Fruit fly (Drosophila melanogaster): Measurements from ENCODE around the gene Cpr73D.

The Cpr73D gene

DNA sequence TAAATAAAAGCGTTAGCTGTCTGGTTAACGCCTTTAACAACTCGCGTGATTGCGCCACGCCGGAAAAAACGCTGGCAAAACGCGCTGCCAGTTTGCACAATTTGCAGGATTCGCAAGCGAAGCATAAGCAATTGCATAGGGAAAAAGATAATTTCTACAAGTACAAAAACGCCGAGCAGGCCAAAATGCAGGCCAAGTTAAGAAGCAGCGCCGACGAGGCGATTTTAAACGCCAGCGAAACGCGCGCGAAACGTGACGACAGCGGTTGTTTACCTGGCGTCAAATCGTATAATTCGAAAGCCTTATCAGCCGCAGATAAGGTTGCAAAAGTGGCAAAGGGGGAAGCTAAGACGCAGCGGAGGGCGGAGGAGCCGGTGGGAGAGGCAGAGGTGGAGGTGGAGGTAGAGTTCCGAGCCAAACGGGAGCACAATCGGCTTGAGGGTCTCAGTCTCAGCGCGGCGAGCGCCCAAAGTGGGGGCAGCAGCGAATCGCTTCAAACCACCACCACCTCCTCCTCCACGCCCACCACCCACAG lies 23.7 kb upstream of the Cpr73D start:
- TF ChIP-seq foxo (GFP tag; optimal IDR thresholded peaks at IDR 0.05) (peak in 1 of 2 experiments; percentile 35), Rel (GFP tag; optimal IDR thresholded peaks at IDR 0.05) (no peak), Rel (tag; optimal IDR thresholded peaks at IDR 0.05) (peak; percentile 35), Myc (optimal IDR thresholded peaks at IDR 0.05) (peak; percentile 81), rgr (GFP tag; optimal IDR thresholded peaks at IDR 0.05) (peak; percentile 12), h (GFP tag; optimal IDR thresholded peaks at IDR 0.05) (peak; percentile 73), OdsH (GFP tag; optimal IDR thresholded peaks at IDR 0.05) (peak; percentile 3), dl (GFP tag; optimal IDR thresholded peaks at IDR 0.05; ENCODE audit: insufficient read depth in 1 of 2, partially characterized antibody in 2 of 2) (no peak), br (GFP tag; optimal IDR thresholded peaks at IDR 0.05) (peak; percentile 51), Hr83 (GFP tag; optimal IDR thresholded peaks at IDR 0.05; ENCODE audit: poor library complexity, severe bottlenecking) (no peak), HLH106 (tag; optimal IDR thresholded peaks at IDR 0.05) (no peak), Sp1 (GFP tag; optimal IDR thresholded peaks at IDR 0.05) (peak; percentile 20)

- TF ChIP-seq psq (GFP tag; optimal IDR thresholded peaks at IDR 0.05) = no peak
- no peak for TF ChIP-seq GATAd (GFP tag; optimal IDR thresholded peaks at IDR 0.05)
- no peak for TF ChIP-seq Sp1 (GFP tag; optimal IDR thresholded peaks at IDR 0.05)
- no peak for TF ChIP-seq Hr83 (GFP tag; optimal IDR thresholded peaks at IDR 0.05; ENCODE audit: poor library complexity, severe bottlenecking)
- no peak for TF ChIP-seq CG9705 (GFP tag; optimal IDR thresholded peaks at IDR 0.05)
- TF ChIP-seq Hr78 (GFP tag; optimal IDR thresholded peaks at IDR 0.05) = no peak
- no peak for TF ChIP-seq lola (GFP tag; optimal IDR thresholded peaks at IDR 0.05)
These were observed 20.9 kb upstream of the Cpr73D start for dm6 chr3L:16978406-16978805.

DNA sequence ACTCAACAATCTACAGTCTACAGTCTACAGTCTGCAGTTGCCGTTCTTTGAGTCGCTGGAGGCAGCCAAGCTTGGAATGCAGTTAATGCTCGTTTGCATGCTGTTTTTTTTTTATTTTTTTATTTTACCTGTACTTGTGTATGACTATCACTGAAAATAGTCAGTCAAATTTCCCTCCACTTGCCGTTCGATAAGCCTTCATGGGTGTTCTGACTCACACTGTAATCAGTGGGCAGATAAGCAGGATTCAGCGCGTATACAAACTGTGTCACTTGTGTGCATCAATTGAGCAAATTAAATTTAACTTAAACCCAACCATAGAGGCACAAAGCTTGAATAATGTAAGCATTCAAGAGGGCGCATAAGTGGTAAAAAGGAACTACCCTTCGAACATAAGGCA lies 19.8 kb upstream of the Cpr73D start:
- TF ChIP-seq fru (GFP tag; optimal IDR thresholded peaks at IDR 0.05) (no peak), Sp1 (GFP tag; optimal IDR thresholded peaks at IDR 0.05) (no peak), ey (GFP tag; optimal IDR thresholded peaks at IDR 0.05) (no peak), tai (GFP tag; optimal IDR thresholded peaks at IDR 0.05) (no peak), sage (GFP tag; optimal IDR thresholded peaks at IDR 0.05) (no peak), Myc (optimal IDR thresholded peaks at IDR 0.05) (no peak), h (GFP tag; optimal IDR thresholded peaks at IDR 0.05) (no peak), Rel (GFP tag; optimal IDR thresholded peaks at IDR 0.05) (no peak), Rel (tag; optimal IDR thresholded peaks at IDR 0.05) (no peak), rgr (GFP tag; optimal IDR thresholded peaks at IDR 0.05) (no peak), pan (optimal IDR thresholded peaks at IDR 0.05) (no peak), psq (GFP tag; optimal IDR thresholded peaks at IDR 0.05) (no peak)

dm6 chr3L:16975638-16976528 lies 18.4 kb upstream of the Cpr73D start:
- no peak for TF ChIP-seq dl (GFP tag; optimal IDR thresholded peaks at IDR 0.05; ENCODE audit: insufficient read depth in 1 of 2, partially characterized antibody in 2 of 2)
- TF ChIP-seq Abd-B (GFP tag; optimal IDR thresholded peaks at IDR 0.05) = no peak
- peak; percentile 18 for TF ChIP-seq Hr83 (GFP tag; optimal IDR thresholded peaks at IDR 0.05; ENCODE audit: poor library complexity, severe bottlenecking)
- peak; percentile 21 for TF ChIP-seq rgr (GFP tag; optimal IDR thresholded peaks at IDR 0.05)
- peak; percentile 80 for TF ChIP-seq psq (GFP tag; optimal IDR thresholded peaks at IDR 0.05)
- no peak for TF ChIP-seq GATAd (GFP tag; optimal IDR thresholded peaks at IDR 0.05)
- peak; percentile 43 for TF ChIP-seq h (GFP tag; optimal IDR thresholded peaks at IDR 0.05)
- TF ChIP-seq woc (GFP tag; optimal IDR thresholded peaks at IDR 0.05) = peak; percentile 69
- TF ChIP-seq CG32264 (GFP tag; optimal IDR thresholded peaks at IDR 0.05) = no peak
- no peak for TF ChIP-seq Mio (GFP tag; optimal IDR thresholded peaks at IDR 0.05)
- TF ChIP-seq Jra (GFP tag; optimal IDR thresholded peaks at IDR 0.05) = no peak
- TF ChIP-seq usp (GFP tag; optimal IDR thresholded peaks at IDR 0.05) = no peak
- peak; percentile 80 for TF ChIP-seq Dfd (GFP tag; optimal IDR thresholded peaks at IDR 0.05)
- TF ChIP-seq Hnf4 (GFP tag; optimal IDR thresholded peaks at IDR 0.05) = peak; percentile 27
- no peak for TF ChIP-seq Myc (optimal IDR thresholded peaks at IDR 0.05)
- TF ChIP-seq jim (GFP tag; optimal IDR thresholded peaks at IDR 0.05) = no peak
- peak; percentile 58 for TF ChIP-seq ey (GFP tag; optimal IDR thresholded peaks at IDR 0.05)
- no peak for TF ChIP-seq Rel (GFP tag; optimal IDR thresholded peaks at IDR 0.05)
- TF ChIP-seq Rel (tag; optimal IDR thresholded peaks at IDR 0.05) = no peak
- peak; percentile 72 for TF ChIP-seq fru (GFP tag; optimal IDR thresholded peaks at IDR 0.05)
- peak; percentile 19 for TF ChIP-seq CG9705 (GFP tag; optimal IDR thresholded peaks at IDR 0.05)
- TF ChIP-seq sage (GFP tag; optimal IDR thresholded peaks at IDR 0.05) = no peak
- peak; percentile 44 for TF ChIP-seq brk (GFP tag; optimal IDR thresholded peaks at IDR 0.05)
- TF ChIP-seq HLH106 (tag; optimal IDR thresholded peaks at IDR 0.05) = peak; percentile 55
- TF ChIP-seq tai (GFP tag; optimal IDR thresholded peaks at IDR 0.05) = peak; percentile 33
- TF ChIP-seq Sp1 (GFP tag; optimal IDR thresholded peaks at IDR 0.05) = peak; percentile 55
- TF ChIP-seq OdsH (GFP tag; optimal IDR thresholded peaks at IDR 0.05) = peak; percentile 50
- TF ChIP-seq dmrt93B (GFP tag; optimal IDR thresholded peaks at IDR 0.05) = peak; percentile 54
- TF ChIP-seq Vsx2 (GFP tag; optimal IDR thresholded peaks at IDR 0.05; ENCODE audit: partially characterized antibody) = no peak
- TF ChIP-seq N (GFP tag; optimal IDR thresholded peaks at IDR 0.05) = no peak
- peak in 1 of 2 experiments; percentile 68 for TF ChIP-seq foxo (GFP tag; optimal IDR thresholded peaks at IDR 0.05)
- TF ChIP-seq br (GFP tag; optimal IDR thresholded peaks at IDR 0.05) = peak; percentile 62
- no peak for TF ChIP-seq Hr78 (GFP tag; optimal IDR thresholded peaks at IDR 0.05)
- TF ChIP-seq CrebA (GFP tag; optimal IDR thresholded peaks at IDR 0.05; ENCODE audit: borderline replicate concordance) = no peak
- no peak for TF ChIP-seq lola (GFP tag; optimal IDR thresholded peaks at IDR 0.05)
- TF ChIP-seq dsf (GFP tag; optimal IDR thresholded peaks at IDR 0.05; ENCODE audit: borderline replicate concordance) = no peak
- no peak for TF ChIP-seq pan (optimal IDR thresholded peaks at IDR 0.05)
